Comparison of ENCODE assay signal across 2 fruit fly cellular contexts in the genomic region with DNA sequence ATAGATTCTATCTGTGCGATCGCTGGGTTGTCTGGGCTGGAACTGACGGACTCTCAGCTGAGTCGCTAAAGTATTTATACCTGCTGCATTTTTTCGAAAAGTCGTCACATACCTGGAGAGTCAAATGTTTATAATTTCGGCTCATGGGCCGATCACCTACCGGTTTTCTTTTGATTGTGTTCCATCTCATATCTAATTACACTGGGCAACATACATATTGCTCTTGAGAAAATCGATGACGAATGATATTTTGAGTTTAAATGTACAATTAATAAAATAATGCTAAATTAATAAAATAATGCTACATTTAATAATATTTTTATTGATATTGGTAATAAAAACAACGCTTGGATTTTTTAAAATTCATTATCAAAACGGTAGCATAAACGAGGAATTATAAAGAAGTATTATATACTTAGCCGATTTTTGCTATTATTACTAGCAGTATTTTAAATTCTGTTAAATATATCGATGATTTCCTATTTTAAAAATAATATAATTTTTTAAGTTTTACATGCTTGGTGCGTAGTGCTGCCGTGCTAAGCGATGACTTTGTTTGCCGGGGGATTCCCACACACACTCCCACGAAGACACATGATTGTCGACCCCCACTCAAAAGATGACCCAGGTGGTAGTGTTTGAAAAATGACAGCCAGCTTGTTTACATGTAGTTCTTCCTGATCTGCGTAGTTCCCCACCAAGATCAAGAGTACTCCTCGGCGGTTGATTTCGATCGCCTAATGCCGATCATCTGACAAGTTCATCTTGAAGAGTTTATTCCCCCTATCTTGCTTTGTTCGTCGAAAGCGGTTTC.
TF ChIP-seq lines count a peak whose summit lies in the region.

CG7294 (minus strand) TSS at position 51 of the 814 bp plus-strand sequence.

- no peak for TF ChIP-seq CTCF in whole organism, embryonic (GFP tag; optimal IDR thresholded peaks at IDR 0.05; lab: Kevin White, UChicago)

TF ChIP-seq in whole organism, embryonic, 481 proteins besides CTCF, POLR2A, EP300 and RAD21 (continues in another document):
- TF ChIP-seq CG31441 (GFP tag; IDR thresholded peaks at IDR 0.05; lab: Robert Waterston, UW) (peak; percentile 63), CG4707 (GFP tag; optimal IDR thresholded peaks at IDR 0.05; lab: Kevin White, UChicago) (no peak), YL-1 (GFP tag; optimal IDR thresholded peaks at IDR 0.05; lab: Kevin White, UChicago) (no peak), cato (GFP tag; optimal IDR thresholded peaks at IDR 0.05; lab: Kevin White, UChicago; ENCODE audit: borderline replicate concordance) (no peak), cg (GFP tag; optimal IDR thresholded peaks at IDR 0.05; lab: Kevin White, UChicago) (no peak), CG14965 (GFP tag; optimal IDR thresholded peaks at IDR 0.05; lab: Kevin White, UChicago; ENCODE audit: borderline replicate concordance) (no peak), CG13894 (tag; optimal IDR thresholded peaks at IDR 0.05; lab: Kevin White, UChicago) (peak; percentile 38), mam (GFP tag; optimal IDR thresholded peaks at IDR 0.05; lab: Kevin White, UChicago) (no peak), CG8388 (GFP tag; optimal IDR thresholded peaks at IDR 0.05; lab: Kevin White, UChicago) (no peak), CG1603 (tag; optimal IDR thresholded peaks at IDR 0.05; lab: Kevin White, UChicago) (no peak), row (GFP tag; IDR thresholded peaks at IDR 0.05; lab: Robert Waterston, UW) (peak; percentile 21; the same call in 1 of the 3 replicates), CG7839 (tag; optimal IDR thresholded peaks at IDR 0.05; lab: Kevin White, UChicago) (peak; percentile 28), Dip3 (GFP tag; optimal IDR thresholded peaks at IDR 0.05; lab: Kevin White, UChicago) (no peak), cwo (GFP tag; optimal IDR thresholded peaks at IDR 0.05; lab: Kevin White, UChicago) (no peak), CG8924 (tag; optimal IDR thresholded peaks at IDR 0.05; lab: Kevin White, UChicago) (peak; percentile 25), phol (tag; optimal IDR thresholded peaks at IDR 0.05; lab: Kevin White, UChicago) (peak; percentile 38), Dref (GFP tag; IDR thresholded peaks at IDR 0.05; lab: Robert Waterston, UW) (no peak), CoRest (tag; optimal IDR thresholded peaks at IDR 0.05; lab: Kevin White, UChicago) (peak; percentile 35), CG30020 (tag; optimal IDR thresholded peaks at IDR 0.05; lab: Kevin White, UChicago) (no peak), lbe (GFP tag; optimal IDR thresholded peaks at IDR 0.05; lab: Kevin White, UChicago) (no peak), Vsx1 (GFP tag; optimal IDR thresholded peaks at IDR 0.05; lab: Kevin White, UChicago) (no peak), slp2 (GFP tag; optimal IDR thresholded peaks at IDR 0.05; lab: Kevin White, UChicago) (no peak), CG13296 (GFP tag; optimal IDR thresholded peaks at IDR 0.05; lab: Kevin White, UChicago) (no peak), HmgD (GFP tag; optimal IDR thresholded peaks at IDR 0.05; lab: Kevin White, UChicago) (no peak), wdn (GFP tag; IDR thresholded peaks at IDR 0.05; lab: Robert Waterston, UW) (no peak), CG15696 (tag; optimal IDR thresholded peaks at IDR 0.05; lab: Kevin White, UChicago) (no peak), zf30C (GFP tag; optimal IDR thresholded peaks at IDR 0.05; lab: Kevin White, UChicago) (no peak), CG8478 (optimal IDR thresholded peaks at IDR 0.05; lab: Kevin White, UChicago) (no peak), CrebB (tag; optimal IDR thresholded peaks at IDR 0.05; lab: Kevin White, UChicago) (no peak), bsh (GFP tag; optimal IDR thresholded peaks at IDR 0.05; lab: Kevin White, UChicago) (peak in 1 of 2 experiments; percentile 32), NC2β (GFP tag; optimal IDR thresholded peaks at IDR 0.05; lab: Kevin White, UChicago) (no peak), CG3065 (GFP tag; optimal IDR thresholded peaks at IDR 0.05; lab: Kevin White, UChicago) (no peak), CG2875 (GFP tag; optimal IDR thresholded peaks at IDR 0.05; lab: Kevin White, UChicago) (no peak), C15 (GFP tag; IDR thresholded peaks at IDR 0.05; lab: Robert Waterston, UW) (no peak), usp (GFP tag; optimal IDR thresholded peaks at IDR 0.05; lab: Kevin White, UChicago) (no peak), yki (optimal IDR thresholded peaks at IDR 0.05; lab: Kevin White, UChicago) (no peak), Hey (tag; optimal IDR thresholded peaks at IDR 0.05; lab: Kevin White, UChicago) (no peak), Hr51 (GFP tag; optimal IDR thresholded peaks at IDR 0.05; lab: Kevin White, UChicago) (peak in 1 of 2 experiments; percentile 28), grn (GFP tag; optimal IDR thresholded peaks at IDR 0.05; lab: Kevin White, UChicago) (peak; percentile 42), CG2712 (tag; optimal IDR thresholded peaks at IDR 0.05; lab: Kevin White, UChicago) (peak; percentile 63), tx (GFP tag; optimal IDR thresholded peaks at IDR 0.05; lab: Kevin White, UChicago) (no peak), CG18011 (GFP tag; optimal IDR thresholded peaks at IDR 0.05; lab: Kevin White, UChicago) (no peak)

TF ChIP-seq in whole organism, wandering third instar larva, 38 proteins besides CTCF, POLR2A, EP300 and RAD21:
- no peak for TF ChIP-seq br (GFP tag; optimal IDR thresholded peaks at IDR 0.05; lab: Kevin White, UChicago)
- TF ChIP-seq Rel (GFP tag; optimal IDR thresholded peaks at IDR 0.05; lab: Kevin White, UChicago): no peak
- TF ChIP-seq Rel (tag; optimal IDR thresholded peaks at IDR 0.05; lab: Kevin White, UChicago): peak; percentile 84
